Worm (Caenorhabditis elegans) whole organism, L2 larva: Measurements from ENCODE around the gene skpo-2.

ENCODE experiments used
- C34F6.9 ChIP-seq: fragments of 150-350 bp; optimal IDR thresholded peaks from 2 replicates; lab custom pipeline; 2014; ENCODE audit warnings: missing biosample characterization, missing genetic modification characterization
- R02D3.7 ChIP-seq: fragments of 150-350 bp; optimal IDR thresholded peaks from 2 replicates; lab custom pipeline; 2014; ENCODE audit warnings: missing biosample characterization, missing genetic modification characterization
- ZK546.5 ChIP-seq: sonication (generic microtip); optimal IDR thresholded peaks from 2 replicates; lab custom pipeline; 2017; ENCODE audit warnings: missing biosample characterization, missing genetic modification characterization
- aly-2 ChIP-seq: fragments of 150-350 bp; optimal IDR thresholded peaks from 2 replicates; lab custom pipeline; 2014; ENCODE audit warnings: missing biosample characterization, missing genetic modification characterization
- blmp-1 ChIP-seq: sonication (generic microtip); optimal IDR thresholded peaks from 2 replicates; lab custom pipeline; 2017; ENCODE audit warnings: missing genetic modification characterization, mild to moderate bottlenecking, missing compliant biosample characterization, antibody characterized with exemption, moderate library complexity; ENCODE audit not compliant: insufficient read depth
- ceh-82 ChIP-seq: fragments of 150-350 bp; optimal IDR thresholded peaks from 2 replicates; lab custom pipeline; 2014; ENCODE audit warnings: missing biosample characterization, missing genetic modification characterization
- crh-2 ChIP-seq: sonication (generic microtip); optimal IDR thresholded peaks from 2 replicates; lab custom pipeline; 2017; ENCODE audit warnings: missing biosample characterization, missing genetic modification characterization
- dmd-4 ChIP-seq: sonication (generic microtip); optimal IDR thresholded peaks from 2 replicates; lab custom pipeline; 2017; ENCODE audit warnings: missing biosample characterization, missing genetic modification characterization
- egl-27 ChIP-seq: sonication (generic microtip); optimal IDR thresholded peaks from 3 replicates; lab custom pipeline; 2017; ENCODE audit warnings: missing biosample characterization, missing genetic modification reagents, missing genetic modification characterization
- elt-1 ChIP-seq: fragments of 150-350 bp; optimal IDR thresholded peaks from 2 replicates; lab custom pipeline; 2014; ENCODE audit warnings: missing biosample characterization, missing genetic modification characterization
- elt-3 ChIP-seq: sonication (generic microtip); optimal IDR thresholded peaks from 2 replicates; lab custom pipeline; 2017; ENCODE audit warnings: missing biosample characterization, missing genetic modification characterization
- fos-1 ChIP-seq: fragments of 150-350 bp; optimal IDR thresholded peaks from 2 replicates; lab custom pipeline; 2014; ENCODE audit warnings: missing biosample characterization, missing genetic modification characterization
- lin-11 ChIP-seq: fragments of 150-350 bp; sonication (generic microtip); optimal IDR thresholded peaks from 2 replicates; lab custom pipeline; 2014; ENCODE audit warnings: missing biosample characterization, missing genetic modification characterization, inconsistent platforms, mixed read lengths
- lin-13 ChIP-seq: fragments of 150-350 bp; optimal IDR thresholded peaks from 2 replicates; lab custom pipeline; 2014; ENCODE audit warnings: missing biosample characterization, missing genetic modification reagents, missing genetic modification characterization
- lin-39 ChIP-seq: fragments of 150-350 bp; optimal IDR thresholded peaks from 2 replicates; lab custom pipeline; 2014; ENCODE audit warnings: missing biosample characterization, missing genetic modification reagents, missing genetic modification characterization
- mab-5 ChIP-seq: fragments of 150-350 bp; optimal IDR thresholded peaks from 2 replicates; lab custom pipeline; 2014; ENCODE audit warnings: missing biosample characterization, missing genetic modification characterization
- mbf-1 ChIP-seq: sonication (generic microtip); optimal IDR thresholded peaks from 2 replicates; lab custom pipeline; 2017; ENCODE audit warnings: missing biosample characterization, missing genetic modification characterization
- mdl-1 ChIP-seq, 2 experiments: fragments of 150-350 bp in 1 of 2; sonication (generic microtip) in 1 of 2; optimal IDR thresholded peaks; 2 replicates each; lab custom pipeline; 2017; ENCODE audit warnings: missing biosample characterization in 2 of 2, missing genetic modification characterization in 2 of 2
- nhr-10 ChIP-seq: sonication (generic microtip); optimal IDR thresholded peaks from 2 replicates; lab custom pipeline; 2017; ENCODE audit warnings: missing biosample characterization, missing genetic modification characterization
- nhr-11 ChIP-seq: fragments of 150-350 bp; optimal IDR thresholded peaks from 2 replicates; lab custom pipeline; 2014; ENCODE audit warnings: missing biosample characterization, missing genetic modification characterization
- nhr-21 ChIP-seq: fragments of 150-350 bp; optimal IDR thresholded peaks from 2 replicates; lab custom pipeline; 2014; ENCODE audit warnings: missing biosample characterization, missing genetic modification characterization
- nhr-23 ChIP-seq: fragments of 150-350 bp; optimal IDR thresholded peaks from 2 replicates; lab custom pipeline; 2014; ENCODE audit warnings: missing biosample characterization, missing genetic modification reagents, missing genetic modification characterization
- nhr-237 ChIP-seq: fragments of 150-350 bp; optimal IDR thresholded peaks from 2 replicates; lab custom pipeline; 2014; ENCODE audit warnings: missing biosample characterization, missing genetic modification characterization
- nhr-25 ChIP-seq: fragments of 150-350 bp; sonication (generic microtip); optimal IDR thresholded peaks from 3 replicates; lab custom pipeline; 2014; ENCODE audit warnings: missing biosample characterization, missing genetic modification characterization
- nhr-6 ChIP-seq: fragments of 150-350 bp; optimal IDR thresholded peaks from 2 replicates; lab custom pipeline; 2014; ENCODE audit warnings: missing biosample characterization, missing genetic modification characterization
- peb-1 ChIP-seq: fragments of 150-350 bp; optimal IDR thresholded peaks from 2 replicates; lab custom pipeline; 2014; ENCODE audit warnings: missing biosample characterization, missing genetic modification characterization
- skn-1 ChIP-seq: sonication (generic microtip); optimal IDR thresholded peaks from 2 replicates; lab custom pipeline; 2017; ENCODE audit warnings: missing biosample characterization, missing genetic modification characterization
- sma-9 ChIP-seq, 2 experiments: fragments of 150-350 bp in 1 of 2; sonication (generic microtip) in 1 of 2; optimal IDR thresholded peaks; 2 replicates each; lab custom pipeline; 2014 to 2016; ENCODE audit warnings: missing genetic modification characterization in 2 of 2, mild to moderate bottlenecking in 1 of 2, missing biosample characterization in 1 of 2, missing compliant biosample characterization in 1 of 2, missing genetic modification reagents in 1 of 2, moderate library complexity in 1 of 2
- snpc-4 ChIP-seq: fragments of 150-350 bp; optimal IDR thresholded peaks from 2 replicates; lab custom pipeline; 2014; ENCODE audit warnings: missing biosample characterization, missing genetic modification characterization
- unc-39 ChIP-seq: fragments of 150-350 bp; optimal IDR thresholded peaks from 2 replicates; lab custom pipeline; 2014; ENCODE audit warnings: missing biosample characterization, missing genetic modification characterization
- unc-62 ChIP-seq: fragments of 150-350 bp; optimal IDR thresholded peaks from 2 replicates; lab custom pipeline; 2014; ENCODE audit warnings: missing biosample characterization, missing genetic modification reagents, missing genetic modification characterization
- zag-1 ChIP-seq: fragments of 150-350 bp; optimal IDR thresholded peaks from 2 replicates; lab custom pipeline; 2014; ENCODE audit warnings: missing biosample characterization, missing genetic modification characterization
- ztf-1 ChIP-seq: fragments of 200-800 bp; sonication (Bioruptor generic); conservative IDR thresholded peaks from 2 replicates; pipeline ENCODE4 v1.3.6; 2022; ENCODE audit warnings: missing genetic modification characterization, missing compliant biosample characterization
- ztf-11 ChIP-seq: sonication (generic microtip); optimal IDR thresholded peaks from 2 replicates; lab custom pipeline; 2017; ENCODE audit warnings: missing biosample characterization, missing genetic modification characterization
- ztf-4 ChIP-seq: fragments of 150-350 bp; optimal IDR thresholded peaks from 2 replicates; lab custom pipeline; 2014; ENCODE audit warnings: missing biosample characterization, missing genetic modification characterization

skpo-2 gene

ce11 chrII:3476536-3476935, 40.2 kb upstream of the skpo-2 start:
- TF ChIP-seq ztf-11 (tag; lab: Kevin White, UChicago) (no peak), blmp-1 (no peak), ztf-4 (tag; lab: Kevin White, UChicago) (no peak), nhr-25 (tag; lab: Kevin White, UChicago) (no peak), peb-1 (no peak), nhr-11 (tag; lab: Kevin White, UChicago) (no peak), nhr-237 (tag; lab: Kevin White, UChicago) (no peak), lin-39 (no peak), crh-2 (no peak), ceh-82 (no peak), aly-2 (tag; lab: Kevin White, UChicago) (no peak)

ce11 chrII:3473744-3474143, 37.4 kb upstream of the skpo-2 start, which contains the start of gene sdz-32:
sdz-32 (plus strand) TSS chrII:3474044.
- no peak for TF ChIP-seq skn-1 (tag; lab: Kevin White, UChicago)
- TF ChIP-seq ZK546.5 (tag; lab: Kevin White, UChicago) = no peak
- TF ChIP-seq peb-1 = no peak
- TF ChIP-seq dmd-4 (tag; lab: Kevin White, UChicago) = no peak
- TF ChIP-seq unc-39 (tag; lab: Kevin White, UChicago) = no peak
- TF ChIP-seq mab-5 = no peak
- no peak for TF ChIP-seq lin-11
- no peak for TF ChIP-seq mdl-1 (tag; optimal IDR thresholded peaks at IDR 0.05; lab: Kevin White, UChicago)
- TF ChIP-seq sma-9 (GFP tag; optimal IDR thresholded peaks at IDR 0.05; lab: Kevin White, UChicago) = no peak
- no peak for TF ChIP-seq sma-9 (tag; optimal IDR thresholded peaks at IDR 0.05; lab: Kevin White, UChicago)
- TF ChIP-seq unc-62 (GFP tag; lab: Kevin White, UChicago) = no peak
- no peak for TF ChIP-seq aly-2 (tag; lab: Kevin White, UChicago)

ce11 chrII:3472817-3473216, 36.5 kb upstream of the skpo-2 start, which contains the start of gene Y49F6B.6:
Y49F6B.6 (plus strand) TSS chrII:3473117.
- no peak for TF ChIP-seq peb-1
- TF ChIP-seq fos-1 (tag; lab: Kevin White, UChicago) = no peak
- no peak for TF ChIP-seq nhr-10 (tag; lab: Kevin White, UChicago)
- TF ChIP-seq nhr-21 (tag; lab: Kevin White, UChicago) = no peak
- TF ChIP-seq ztf-11 (tag; lab: Kevin White, UChicago) = no peak
- no peak for TF ChIP-seq mbf-1 (tag; lab: Kevin White, UChicago)

ce11 chrII:3472316-3472715, 36.0 kb upstream of the skpo-2 start, which contains the start of gene Y49F6B.12:
Y49F6B.12 (minus strand) TSS chrII:3472416.
- TF ChIP-seq mab-5 (no peak), snpc-4 (tag; lab: Kevin White, UChicago) (no peak), ceh-82 (no peak), blmp-1 (no peak), R02D3.7 (tag; lab: Kevin White, UChicago) (no peak), unc-39 (tag; lab: Kevin White, UChicago) (no peak), nhr-23 (no peak), sma-9 (GFP tag; optimal IDR thresholded peaks at IDR 0.05; lab: Kevin White, UChicago) (no peak), sma-9 (tag; optimal IDR thresholded peaks at IDR 0.05; lab: Kevin White, UChicago) (no peak), nhr-21 (tag; lab: Kevin White, UChicago) (no peak), elt-1 (no peak), nhr-6 (tag; lab: Kevin White, UChicago) (no peak), nhr-237 (tag; lab: Kevin White, UChicago) (no peak), lin-11 (no peak), fos-1 (tag; lab: Kevin White, UChicago) (no peak), lin-13 (GFP tag; lab: Kevin White, UChicago) (no peak), nhr-25 (tag; lab: Kevin White, UChicago) (no peak), C34F6.9 (tag; lab: Kevin White, UChicago) (no peak), unc-62 (GFP tag; lab: Kevin White, UChicago) (no peak), mbf-1 (tag; lab: Kevin White, UChicago) (no peak), ztf-11 (tag; lab: Kevin White, UChicago) (no peak)

ce11 chrII:3471603-3472002, 35.3 kb upstream of the skpo-2 start, which contains the start of gene Y49F6B.13:
Y49F6B.13 (minus strand) TSS chrII:3471703.
- TF ChIP-seq snpc-4 (tag; lab: Kevin White, UChicago) (no peak), egl-27 (tag; lab: Kevin White, UChicago) (no peak), lin-11 (no peak), elt-3 (no peak), nhr-11 (tag; lab: Kevin White, UChicago) (no peak), zag-1 (tag; lab: Kevin White, UChicago) (no peak), ztf-1 (GFP tag; lab: Robert Waterston, UW) (no peak)
